Worm (Caenorhabditis elegans) whole organism, L2 larva: ENCODE data around the gene C46G7.1.

Experiments used
- aly-2 ChIP-seq: fragments of 150-350 bp; optimal IDR thresholded peaks from 2 replicates; lab custom pipeline; 2014; ENCODE audit warnings: missing biosample characterization, missing genetic modification characterization
- ceh-16 ChIP-seq: fragments of 150-350 bp; optimal IDR thresholded peaks from 2 replicates; lab custom pipeline; 2014; ENCODE audit warnings: missing biosample characterization, missing genetic modification characterization
- egl-27 ChIP-seq: sonication (generic microtip); optimal IDR thresholded peaks from 3 replicates; lab custom pipeline; 2017; ENCODE audit warnings: missing biosample characterization, missing genetic modification reagents, missing genetic modification characterization
- elt-3 ChIP-seq: sonication (generic microtip); optimal IDR thresholded peaks from 2 replicates; lab custom pipeline; 2017; ENCODE audit warnings: missing biosample characterization, missing genetic modification characterization
- nhr-11 ChIP-seq: fragments of 150-350 bp; optimal IDR thresholded peaks from 2 replicates; lab custom pipeline; 2014; ENCODE audit warnings: missing biosample characterization, missing genetic modification characterization
- nhr-23 ChIP-seq: fragments of 150-350 bp; optimal IDR thresholded peaks from 2 replicates; lab custom pipeline; 2014; ENCODE audit warnings: missing biosample characterization, missing genetic modification reagents, missing genetic modification characterization
- nhr-25 ChIP-seq: fragments of 150-350 bp; sonication (generic microtip); optimal IDR thresholded peaks from 3 replicates; lab custom pipeline; 2014; ENCODE audit warnings: missing biosample characterization, missing genetic modification characterization
- nhr-77 ChIP-seq: fragments of 150-350 bp; optimal IDR thresholded peaks from 2 replicates; lab custom pipeline; 2014; ENCODE audit warnings: missing biosample characterization, missing genetic modification characterization
- unc-39 ChIP-seq: fragments of 150-350 bp; optimal IDR thresholded peaks from 2 replicates; lab custom pipeline; 2014; ENCODE audit warnings: missing biosample characterization, missing genetic modification characterization
- zag-1 ChIP-seq: fragments of 150-350 bp; optimal IDR thresholded peaks from 2 replicates; lab custom pipeline; 2014; ENCODE audit warnings: missing biosample characterization, missing genetic modification characterization
- ztf-1 ChIP-seq: fragments of 200-800 bp; sonication (Bioruptor generic); conservative IDR thresholded peaks from 2 replicates; pipeline ENCODE4 v1.3.6; 2022; ENCODE audit warnings: missing genetic modification characterization, missing compliant biosample characterization
- ztf-11 ChIP-seq: sonication (generic microtip); optimal IDR thresholded peaks from 2 replicates; lab custom pipeline; 2017; ENCODE audit warnings: missing biosample characterization, missing genetic modification characterization

DNA sequence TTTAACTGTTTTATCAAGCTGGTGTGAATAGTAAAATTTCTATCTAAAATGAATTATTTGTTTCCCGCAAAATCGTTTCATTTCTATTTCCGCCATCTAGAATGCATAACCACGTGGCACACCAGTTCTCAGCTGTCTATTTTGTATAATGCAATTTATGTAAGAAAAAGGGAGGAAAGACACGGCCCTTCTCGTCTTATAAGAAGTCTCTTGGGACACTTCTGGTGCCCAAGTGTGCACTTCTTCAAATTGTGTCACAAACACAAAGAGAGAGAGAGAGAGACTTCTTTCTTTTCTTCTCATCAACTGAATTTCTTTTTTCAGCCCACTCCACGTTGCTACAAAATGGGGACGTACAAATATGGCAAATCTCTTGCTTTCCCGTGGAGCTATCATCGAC lies 40.5 kb upstream of the C46G7.1 start:
- TF ChIP-seq elt-3 (tag; lab: Kevin White, UChicago) (no peak), ztf-1 (no peak), ztf-11 (tag; lab: Kevin White, UChicago) (no peak), unc-39 (tag; lab: Kevin White, UChicago) (no peak), nhr-25 (tag; lab: Kevin White, UChicago) (no peak), nhr-11 (tag; lab: Kevin White, UChicago) (no peak), nhr-77 (no peak), ceh-16 (tag; lab: Kevin White, UChicago) (no peak), zag-1 (no peak), aly-2 (tag; lab: Kevin White, UChicago) (no peak), egl-27 (tag; lab: Kevin White, UChicago) (no peak), nhr-23 (no peak)
